Worm (Caenorhabditis elegans) whole organism, young adult: ENCODE results near the gene F26A10.2.

ENCODE experiments used
- Y53G8AR.9 ChIP-seq: fragments of 200-800 bp; sonication (Bioruptor generic); conservative IDR thresholded peaks from 2 replicates; pipeline ENCODE4 v1.3.6; 2022; ENCODE audit warnings: missing genetic modification reagents, missing genetic modification characterization, missing compliant biosample characterization
- ZK185.1 ChIP-seq: sonication (generic microtip); optimal IDR thresholded peaks from 2 replicates; lab custom pipeline; 2016; ENCODE audit warnings: mild to moderate bottlenecking, missing genetic modification characterization, missing compliant biosample characterization; ENCODE audit not compliant: poor library complexity, severe bottlenecking
- lir-1 ChIP-seq: fragments of 200-800 bp; sonication (Bioruptor generic); conservative IDR thresholded peaks from 2 replicates; pipeline ENCODE4 v1.3.6; 2022; ENCODE audit warnings: missing genetic modification reagents, missing genetic modification characterization, missing compliant biosample characterization
- madf-6 ChIP-seq: fragments of 200-800 bp; sonication (Bioruptor generic); IDR thresholded peaks from 2 replicates; pipeline ENCODE4 v1.3.6; 2022; ENCODE audit warnings: missing genetic modification reagents, missing genetic modification characterization, missing compliant biosample characterization
- pbrm-1 ChIP-seq: fragments of 200-800 bp; sonication (Bioruptor generic); IDR thresholded peaks from 2 replicates; pipeline ENCODE4 v1.3.6; 2022; ENCODE audit warnings: missing genetic modification reagents, missing genetic modification characterization, missing compliant biosample characterization

DNA sequence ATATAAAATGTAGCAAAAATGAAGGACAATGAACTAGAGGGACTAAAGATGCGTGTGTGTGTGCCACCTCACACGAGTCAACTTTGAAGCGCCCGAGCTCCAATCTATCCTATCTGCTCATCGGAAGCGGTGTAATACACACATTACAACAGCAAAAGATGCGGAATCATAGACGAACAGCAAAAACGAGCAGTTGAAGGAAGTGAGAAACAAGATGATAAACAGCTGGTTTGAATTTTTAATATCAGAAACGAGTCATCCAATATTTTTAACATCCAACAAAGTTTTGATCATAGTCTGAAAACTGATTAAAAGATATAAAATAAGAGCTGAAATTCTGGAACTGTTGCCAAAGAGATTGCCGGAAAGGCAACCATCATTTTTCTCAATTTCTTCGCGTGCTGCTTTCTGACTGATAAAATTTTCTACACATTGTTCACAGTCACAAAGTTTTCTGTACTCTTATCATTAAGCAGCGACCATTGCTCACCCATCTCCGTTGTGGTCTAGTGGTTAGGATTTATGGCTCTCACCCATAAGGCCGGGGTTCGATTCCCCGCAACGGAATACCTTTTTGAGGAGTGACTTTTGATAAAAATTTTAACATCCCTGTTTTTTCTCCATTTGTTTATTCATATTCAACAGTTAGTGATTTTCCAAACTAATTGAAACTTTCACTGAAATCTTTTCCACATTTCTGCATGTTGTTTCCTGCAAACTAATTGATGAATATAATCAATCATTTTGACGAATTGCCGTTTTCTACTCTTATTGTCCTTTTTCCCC is 35.5 kb upstream of the F26A10.2 start, which contains the start of gene stn-2:
- TF ChIP-seq pbrm-1 (GFP tag; lab: Robert Waterston, UW) (peak; percentile 69), ZK185.1 (tag; lab: Kevin White, UChicago) (peak; percentile 60), madf-6 (GFP tag; lab: Robert Waterston, UW) (no peak), lir-1 (GFP tag; lab: Robert Waterston, UW) (peak; percentile 18; the same call in 1 of the 2 replicates), Y53G8AR.9 (GFP tag; lab: Robert Waterston, UW) (no peak)
